Fruit fly (Drosophila melanogaster) whole organism, pupa: Measurements from ENCODE around the gene CG15330.

Experiments used
- CG10348 ChIP-seq: fragments of 200-800 bp; sonication (Bioruptor generic); IDR thresholded peaks from 2 replicates; pipeline ENCODE4 v1.3.6; 2022; ENCODE audit warnings: missing biosample characterization, missing genetic modification characterization
- CG17806 ChIP-seq: fragments of 200-800 bp; sonication (Bioruptor generic); optimal IDR thresholded peaks from 2 replicates; lab custom pipeline; 2018; ENCODE audit warnings: missing biosample characterization, mild to moderate bottlenecking, missing genetic modification characterization, moderate library complexity
- CG8159 ChIP-seq: fragments of 200-800 bp; sonication (Bioruptor generic); optimal IDR thresholded peaks from 3 replicates; lab custom pipeline; 2018; ENCODE audit warnings: missing biosample characterization, mild to moderate bottlenecking, missing genetic modification characterization, moderate library complexity
- EcR ChIP-seq: fragments of 200-800 bp; sonication (Bioruptor generic); optimal IDR thresholded peaks from 3 replicates; lab custom pipeline; 2019; ENCODE audit warnings: missing biosample characterization, missing genetic modification characterization, mild to moderate bottlenecking, moderate library complexity, missing genetic modification reagents
- fd96Ca ChIP-seq: fragments of 200-800 bp; sonication (Bioruptor generic); IDR thresholded peaks from 3 replicates; pipeline ENCODE4 v1.3.6; 2022; ENCODE audit warnings: missing biosample characterization, missing genetic modification characterization
- gl ChIP-seq: fragments of 200-800 bp; sonication (Bioruptor generic); optimal IDR thresholded peaks from 2 replicates; lab custom pipeline; 2018; ENCODE audit warnings: missing biosample characterization, mild to moderate bottlenecking, missing genetic modification characterization

DNA sequence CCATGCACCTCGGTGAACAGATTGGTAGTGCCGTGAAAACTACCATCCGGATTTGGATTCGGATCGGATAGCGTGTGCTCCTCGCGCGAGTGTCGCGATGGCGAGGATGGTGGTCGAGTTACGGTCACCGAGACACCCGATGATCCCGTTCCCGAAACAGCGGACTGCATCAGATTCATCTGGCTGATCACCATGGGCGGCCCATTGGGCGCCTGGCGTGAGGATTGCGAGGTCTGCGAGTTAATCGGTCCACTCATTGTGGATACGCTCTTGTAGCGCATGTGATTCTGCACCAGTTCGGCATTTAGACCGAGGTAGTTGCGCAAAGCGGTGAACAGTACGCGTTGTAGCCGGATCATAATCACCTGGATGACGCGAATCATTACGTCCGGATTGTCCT is 7.9 kb downstream of the CG15330 start, which contains the start of gene sn:
- TF ChIP-seq CG17806 (tag; lab: Kevin White, UChicago): no peak
- no peak for TF ChIP-seq fd96Ca (GFP tag; lab: Robert Waterston, UW)
- TF ChIP-seq EcR (GFP tag; lab: Kevin White, UChicago): no peak
- TF ChIP-seq CG10348: no peak
- no peak for TF ChIP-seq gl
- no peak for TF ChIP-seq CG8159
